Worm (Caenorhabditis elegans) whole organism, mixed stage, embryonic: ENCODE data around the gene atg-16.2.

Experiments used
- ham-2 ChIP-seq: fragments of 200-800 bp; sonication (Bioruptor generic); optimal IDR thresholded peaks from 2 replicates; lab custom pipeline; 2018; ENCODE audit warnings: mild to moderate bottlenecking, missing genetic modification characterization, missing compliant biosample characterization
- lin-13 ChIP-seq: fragments of 150-350 bp; optimal IDR thresholded peaks from 2 replicates; lab custom pipeline; 2014; ENCODE audit warnings: missing biosample characterization, missing genetic modification characterization
- lsy-2 ChIP-seq: fragments of 150-350 bp; optimal IDR thresholded peaks from 2 replicates; lab custom pipeline; 2014; ENCODE audit warnings: missing biosample characterization, missing genetic modification characterization
- nhr-237 ChIP-seq: fragments of 150-350 bp; optimal IDR thresholded peaks from 2 replicates; lab custom pipeline; 2014; ENCODE audit warnings: missing biosample characterization, missing genetic modification characterization
- sptf-1 ChIP-seq: sonication (generic microtip); optimal IDR thresholded peaks from 2 replicates; lab custom pipeline; 2017; ENCODE audit warnings: mild to moderate bottlenecking, missing genetic modification characterization, moderate library complexity, missing compliant biosample characterization

- TF ChIP-seq sptf-1 (tag; lab: Kevin White, UChicago) (no peak), lsy-2 (tag; lab: Kevin White, UChicago) (no peak), lin-13 (tag; lab: Kevin White, UChicago) (no peak), nhr-237 (tag; lab: Kevin White, UChicago) (no peak), ham-2 (GFP tag; lab: Kevin White, UChicago) (no peak)
Observed at ce11 chrII:6454671-6455070, 1.5 kb upstream of the atg-16.2 start, which contains the start of gene aptf-1.
